Fruit fly (Drosophila melanogaster) whole organism, embryonic: Measurements from ENCODE around the gene Herc4.

ENCODE experiments used
- Adf1 ChIP-seq: fragments of 200-800 bp; sonication (Bioruptor generic); IDR thresholded peaks from 2 replicates; pipeline ENCODE4 v1.3.6; 2022; ENCODE audit warnings: missing biosample characterization, missing genetic modification characterization
- Aef1 ChIP-seq: fragments of 200-800 bp; sonication (Bioruptor generic); IDR thresholded peaks from 3 replicates; pipeline ENCODE4 v1.3.6; 2022; ENCODE audit warnings: missing biosample characterization, missing genetic modification characterization
- Asciz ChIP-seq: fragments of 200-800 bp; sonication (Bioruptor generic); optimal IDR thresholded peaks from 2 replicates; lab custom pipeline; 2017; ENCODE audit warnings: missing biosample characterization, mild to moderate bottlenecking, missing genetic modification characterization, missing genetic modification reagents
- Bdp1 ChIP-seq: fragments of 200-800 bp; sonication (Bioruptor generic); optimal IDR thresholded peaks from 3 replicates; lab custom pipeline; 2016; ENCODE audit warnings: missing biosample characterization, missing genetic modification characterization
- Blimp-1 ChIP-seq: fragments of 200-800 bp; sonication (Bioruptor generic); optimal IDR thresholded peaks from 3 replicates; lab custom pipeline; 2018; ENCODE audit warnings: missing biosample characterization, missing genetic modification characterization, mild to moderate bottlenecking, moderate library complexity, missing genetic modification reagents
- CG10147 ChIP-seq: fragments of 200-800 bp; sonication (Bioruptor generic); optimal IDR thresholded peaks from 2 replicates; lab custom pipeline; 2019; ENCODE audit warnings: missing biosample characterization, mild to moderate bottlenecking, missing genetic modification characterization, moderate library complexity
- CG10267 ChIP-seq: fragments of 200-800 bp; sonication (Bioruptor generic); optimal IDR thresholded peaks from 2 replicates; lab custom pipeline; 2018; ENCODE audit warnings: missing biosample characterization, mild to moderate bottlenecking, missing genetic modification characterization, moderate library complexity
- CG10462 ChIP-seq: fragments of 200-800 bp; sonication (Bioruptor generic); optimal IDR thresholded peaks from 2 replicates; lab custom pipeline; 2016; ENCODE audit warnings: missing biosample characterization, missing genetic modification characterization
- CG10979 ChIP-seq: fragments of 200-800 bp; sonication (Bioruptor generic); optimal IDR thresholded peaks from 2 replicates; lab custom pipeline; 2018; ENCODE audit warnings: missing biosample characterization, mild to moderate bottlenecking, missing genetic modification characterization, moderate library complexity
- CG11398 ChIP-seq: fragments of 200-800 bp; sonication (Bioruptor generic); optimal IDR thresholded peaks from 2 replicates; lab custom pipeline; 2016; ENCODE audit warnings: missing biosample characterization, missing genetic modification characterization
- CG11695 ChIP-seq: fragments of 200-800 bp; sonication (Bioruptor generic); IDR thresholded peaks from 3 replicates; pipeline ENCODE4 v1.3.6; 2022; ENCODE audit warnings: missing biosample characterization, missing genetic modification characterization
- CG13624 ChIP-seq: fragments of 200-800 bp; sonication (Bioruptor generic); optimal IDR thresholded peaks from 2 replicates; lab custom pipeline; 2016; ENCODE audit warnings: missing biosample characterization, missing genetic modification characterization
- CG14667 ChIP-seq: fragments of 200-800 bp; sonication (Bioruptor generic); IDR thresholded peaks from 2 replicates; pipeline ENCODE4 v1.3.6; 2022; ENCODE audit warnings: missing biosample characterization, missing genetic modification characterization
- CG14860 ChIP-seq: fragments of 200-800 bp; sonication (Bioruptor generic); IDR thresholded peaks from 3 replicates; pipeline ENCODE4 v1.3.6; 2022; ENCODE audit warnings: missing biosample characterization, missing genetic modification characterization; ENCODE audit not compliant: partially characterized antibody
- CG18619 ChIP-seq: fragments of 200-800 bp; sonication (Bioruptor generic); optimal IDR thresholded peaks from 3 replicates; lab custom pipeline; 2017; ENCODE audit warnings: missing biosample characterization, mild to moderate bottlenecking, missing genetic modification characterization
- CG2712 ChIP-seq: fragments of 200-800 bp; optimal IDR thresholded peaks from 3 replicates; lab custom pipeline; 2019; ENCODE audit warnings: missing biosample characterization, mild to moderate bottlenecking, missing genetic modification characterization, moderate library complexity
- CG31388 ChIP-seq: fragments of 200-800 bp; sonication (Bioruptor generic); optimal IDR thresholded peaks from 2 replicates; lab custom pipeline; 2016; ENCODE audit warnings: missing biosample characterization, missing genetic modification characterization
- CG32532 ChIP-seq: fragments of 200-800 bp; sonication (Bioruptor generic); IDR thresholded peaks from 2 replicates; pipeline ENCODE4 v1.3.6; 2022; ENCODE audit warnings: missing biosample characterization, missing genetic modification characterization
- CG34224 ChIP-seq: fragments of 200-800 bp; sonication (Bioruptor generic); IDR thresholded peaks from 3 replicates; pipeline ENCODE4 v1.3.6; 2022; ENCODE audit warnings: missing biosample characterization, missing genetic modification characterization; ENCODE audit not compliant: partially characterized antibody
- CG4328 ChIP-seq: fragments of 200-800 bp; sonication (Bioruptor generic); optimal IDR thresholded peaks from 3 replicates; lab custom pipeline; 2017; ENCODE audit warnings: missing biosample characterization, missing genetic modification reagents, missing genetic modification characterization
- CG5953 ChIP-seq: fragments of 200-800 bp; sonication (Bioruptor generic); IDR thresholded peaks from 2 replicates; pipeline ENCODE4 v1.3.6; 2022; ENCODE audit warnings: missing biosample characterization, missing genetic modification characterization
- CG6683 ChIP-seq: fragments of 200-800 bp; sonication (Bioruptor generic); optimal IDR thresholded peaks from 2 replicates; lab custom pipeline; 2017; ENCODE audit warnings: missing biosample characterization, mild to moderate bottlenecking, missing genetic modification characterization, missing genetic modification reagents
- CG8944 ChIP-seq: fragments of 200-800 bp; sonication (Bioruptor generic); optimal IDR thresholded peaks from 3 replicates; lab custom pipeline; 2016; ENCODE audit warnings: missing biosample characterization, missing genetic modification characterization
- Camta ChIP-seq: fragments of 200-800 bp; sonication (Bioruptor generic); optimal IDR thresholded peaks from 2 replicates; lab custom pipeline; 2016; ENCODE audit warnings: missing biosample characterization, missing genetic modification characterization
- Fer2 ChIP-seq: fragments of 200-800 bp; sonication (Bioruptor generic); optimal IDR thresholded peaks from 2 replicates; lab custom pipeline; 2018; ENCODE audit warnings: missing biosample characterization, mild to moderate bottlenecking, missing genetic modification characterization, moderate library complexity
- Hmr ChIP-seq: fragments of 200-800 bp; sonication (Bioruptor generic); optimal IDR thresholded peaks from 3 replicates; lab custom pipeline; 2017; ENCODE audit warnings: mild to moderate bottlenecking, missing biosample characterization, missing genetic modification reagents, missing genetic modification characterization
- MTF-1 ChIP-seq: fragments of 200-800 bp; sonication (Bioruptor generic); optimal IDR thresholded peaks from 2 replicates; lab custom pipeline; 2018; ENCODE audit warnings: missing biosample characterization, mild to moderate bottlenecking, missing genetic modification characterization, borderline replicate concordance
- Med ChIP-seq: fragments of 200-800 bp; sonication (Bioruptor generic); peaks from one replicate; lab custom pipeline; 2016; ENCODE audit warnings: missing biosample characterization, missing genetic modification characterization, mild to moderate bottlenecking, inconsistent platforms, moderate library complexity
- NC2β ChIP-seq: fragments of 200-800 bp; sonication (Bioruptor generic); optimal IDR thresholded peaks from 2 replicates; lab custom pipeline; 2016; ENCODE audit warnings: missing biosample characterization, missing genetic modification characterization
- Optix ChIP-seq: fragments of 200-800 bp; sonication (Bioruptor generic); IDR thresholded peaks from 3 replicates; pipeline ENCODE4 v1.3.6; 2022; ENCODE audit warnings: missing biosample characterization, missing genetic modification characterization
- Rx ChIP-seq: fragments of 200-800 bp; sonication (Bioruptor generic); IDR thresholded peaks from 2 replicates; pipeline ENCODE4 v1.3.6; 2022; ENCODE audit warnings: missing biosample characterization, missing genetic modification characterization
- Sry-β ChIP-seq: fragments of 200-800 bp; sonication (Bioruptor generic); optimal IDR thresholded peaks from 2 replicates; lab custom pipeline; 2018; ENCODE audit warnings: missing biosample characterization, mild to moderate bottlenecking, missing genetic modification characterization, moderate library complexity
- br ChIP-seq: fragments of >200 bp; optimal IDR thresholded peaks from 2 replicates; lab custom pipeline; 2017
- chif ChIP-seq, 2 experiments: fragments of 200-800 bp; sonication (Bioruptor generic); optimal IDR thresholded peaks; 3 replicates each; lab custom pipeline; 2016; ENCODE audit warnings: missing biosample characterization in 2 of 2, missing genetic modification characterization in 2 of 2
- dm ChIP-seq: fragments of 200-800 bp; sonication (Bioruptor generic); optimal IDR thresholded peaks from 3 replicates; lab custom pipeline; 2016; ENCODE audit warnings: missing biosample characterization, missing genetic modification characterization
- dysf ChIP-seq: fragments of 200-800 bp; sonication (Bioruptor generic); IDR thresholded peaks from 3 replicates; pipeline ENCODE4 v1.3.6; 2022; ENCODE audit warnings: missing biosample characterization, missing genetic modification characterization
- gcm ChIP-seq: fragments of 200-800 bp; sonication (Bioruptor generic); optimal IDR thresholded peaks from 2 replicates; lab custom pipeline; 2019; ENCODE audit warnings: missing biosample characterization, mild to moderate bottlenecking, missing genetic modification characterization, moderate library complexity
- grn ChIP-seq: fragments of 200-800 bp; sonication (Bioruptor generic); optimal IDR thresholded peaks from 3 replicates; lab custom pipeline; 2017; ENCODE audit warnings: missing biosample characterization, missing genetic modification characterization
- gsb ChIP-seq: fragments of 200-800 bp; sonication (Bioruptor generic); IDR thresholded peaks from 2 replicates; pipeline ENCODE4 v1.3.6; 2022; ENCODE audit warnings: missing biosample characterization, missing genetic modification characterization
- gt ChIP-seq: fragments of 200-800 bp; sonication (Bioruptor generic); IDR thresholded peaks from 2 replicates; pipeline ENCODE4 v1.3.6; 2022; ENCODE audit warnings: missing biosample characterization, missing genetic modification characterization
- hth ChIP-seq: fragments of >200 bp; optimal IDR thresholded peaks from 2 replicates; lab custom pipeline; 2017; ENCODE audit warnings: inconsistent platforms
- insv ChIP-seq, 2 experiments: fragments of 200-800 bp; sonication (Bioruptor generic); optimal IDR thresholded peaks; 3 replicates each; lab custom pipeline; 2016 to 2018; ENCODE audit warnings: missing biosample characterization in 2 of 2, missing genetic modification characterization in 2 of 2
- klu ChIP-seq: fragments of 200-800 bp; sonication (Bioruptor generic); IDR thresholded peaks from 2 replicates; pipeline ENCODE4 v1.3.6; 2022; ENCODE audit warnings: missing biosample characterization, missing genetic modification characterization
- nau ChIP-seq: fragments of 200-800 bp; sonication (Bioruptor generic); optimal IDR thresholded peaks from 3 replicates; lab custom pipeline; 2017; ENCODE audit warnings: missing biosample characterization, mild to moderate bottlenecking, missing genetic modification characterization, missing genetic modification reagents
- nerfin-2 ChIP-seq: fragments of 200-800 bp; sonication (Bioruptor generic); IDR thresholded peaks from 2 replicates; pipeline ENCODE4 v1.3.6; 2022; ENCODE audit warnings: missing biosample characterization, missing genetic modification characterization; ENCODE audit not compliant: partially characterized antibody
- pan ChIP-seq, 4 experiments: fragments of >200 bp in 3 of 4; fragments of 200-800 bp in 1 of 4; sonication (Bioruptor generic) in 1 of 4; optimal IDR thresholded peaks in 3 of 4; IDR thresholded peaks in 1 of 4; 2 replicates each; pipeline versions ENCODE4 v1.3.6 to Lab custom; 2017 to 2022; ENCODE audit warnings: missing biosample characterization in 2 of 4, missing genetic modification characterization in 2 of 4, mixed read lengths in 1 of 4
- schlank ChIP-seq: fragments of 200-800 bp; sonication (Bioruptor generic); optimal IDR thresholded peaks from 2 replicates; lab custom pipeline; 2018; ENCODE audit warnings: missing biosample characterization, mild to moderate bottlenecking, missing genetic modification characterization
- sob ChIP-seq: fragments of 200-800 bp; sonication (Bioruptor generic); IDR thresholded peaks from 2 replicates; pipeline ENCODE4 v1.3.6; 2022; ENCODE audit warnings: missing biosample characterization, missing genetic modification characterization
- sr ChIP-seq: fragments of 200-800 bp; sonication (Bioruptor generic); IDR thresholded peaks from 3 replicates; pipeline ENCODE4 v1.3.6; 2022; ENCODE audit warnings: missing biosample characterization, missing genetic modification characterization
- sug ChIP-seq: fragments of 200-800 bp; optimal IDR thresholded peaks from 2 replicates; lab custom pipeline; 2019; ENCODE audit warnings: missing biosample characterization, mild to moderate bottlenecking, missing genetic modification characterization, moderate library complexity
- yki ChIP-seq: fragments of >200 bp; optimal IDR thresholded peaks from 3 replicates; lab custom pipeline; 2018

Herc4 gene

dm6 chr3L:1323136-1323535 lies 9.6 kb downstream of the Herc4 start (continued):
- TF ChIP-seq Med (peak; percentile 81), Fer2 (tag; lab: Kevin White, UChicago) (no peak), dysf (peak; percentile 51; the same call in 2 of the 3 replicates), dm (GFP tag; lab: Kevin White, UChicago) (peak; percentile 41), yki (lab: Kevin White, UChicago) (no peak), Camta (GFP tag; lab: Kevin White, UChicago) (peak; percentile 64), sug (no peak), CG10147 (GFP tag; lab: Kevin White, UChicago) (peak; percentile 44), CG6683 (GFP tag; lab: Kevin White, UChicago) (no peak), CG10979 (tag; lab: Kevin White, UChicago) (peak; percentile 88), CG10462 (GFP tag; lab: Kevin White, UChicago) (peak; percentile 47), CG34224 (GFP tag; lab: Robert Waterston, UW) (no peak), Rx (0 out of 2 replicates have a peak, but pooled peaks have one; percentile 16), CG13624 (GFP tag; lab: Kevin White, UChicago) (peak; percentile 11), klu (GFP tag; lab: Robert Waterston, UW) (no peak), gsb (GFP tag; lab: Robert Waterston, UW) (no peak), CG10267 (tag; lab: Kevin White, UChicago) (peak; percentile 63), CG18619 (peak; percentile 5), CG14667 (GFP tag; lab: Robert Waterston, UW) (no peak), hth (lab: Kevin White, UChicago) (no peak), Asciz (GFP tag; lab: Kevin White, UChicago) (peak; percentile 17), CG11695 (GFP tag; lab: Robert Waterston, UW) (0 out of 3 replicates have a peak, but pooled peaks have one; percentile 51), pan (optimal IDR thresholded peaks at IDR 0.05; lab: Kevin White, UChicago) (no peak), pan (GFP tag; optimal IDR thresholded peaks at IDR 0.05 in 1 of 2, IDR thresholded peaks at IDR 0.05 in 1 of 2) (peak in 1 of 2 experiments; percentile 50), CG11398 (GFP tag; lab: Kevin White, UChicago) (peak; percentile 43), CG31388 (GFP tag; lab: Kevin White, UChicago) (peak; percentile 18), CG14860 (GFP tag; lab: Robert Waterston, UW) (no peak), grn (GFP tag; lab: Kevin White, UChicago) (peak; percentile 4), Bdp1 (peak; percentile 12), Blimp-1 (GFP tag; lab: Kevin White, UChicago) (peak; percentile 88), CG8944 (GFP tag; lab: Kevin White, UChicago) (peak; percentile 82), nau (GFP tag; lab: Kevin White, UChicago) (peak; percentile 25), nerfin-2 (GFP tag; lab: Robert Waterston, UW) (no peak), CG5953 (GFP tag; lab: Robert Waterston, UW) (peak; percentile 43; the same call in 1 of the 2 replicates), chif (GFP tag; optimal IDR thresholded peaks at IDR 0.05; lab: Kevin White, UChicago) (peak; percentile 79 to 87), Hmr (GFP tag; lab: Kevin White, UChicago) (no peak), sr (no peak), br (lab: Kevin White, UChicago) (no peak), Sry-β (GFP tag; lab: Kevin White, UChicago) (peak; percentile 38), CG32532 (GFP tag; lab: Robert Waterston, UW) (peak; percentile 39; the same call in 1 of the 2 replicates), Optix (GFP tag; lab: Robert Waterston, UW) (peak; percentile 60; the same call in 1 of the 3 replicates), NC2β (GFP tag; lab: Kevin White, UChicago) (peak; percentile 70), MTF-1 (GFP tag; lab: Kevin White, UChicago) (peak; percentile 35), gt (GFP tag; lab: Robert Waterston, UW) (peak; percentile 24; the same call in 1 of the 2 replicates), Adf1 (GFP tag; lab: Robert Waterston, UW) (no peak), Aef1 (GFP tag; lab: Robert Waterston, UW) (no peak; the same call in 2 of the 3 replicates), schlank (tag; lab: Kevin White, UChicago) (no peak), sob (GFP tag; lab: Robert Waterston, UW) (0 out of 2 replicates have a peak, but pooled peaks have one; percentile 14), CG2712 (tag; lab: Kevin White, UChicago) (peak; percentile 90), CG4328 (peak; percentile 10), insv (GFP tag; optimal IDR thresholded peaks at IDR 0.05; lab: Kevin White, UChicago) (no peak), gcm (GFP tag; lab: Kevin White, UChicago) (peak; percentile 65)
